Fruit fly (Drosophila melanogaster) whole organism, prepupa: ENCODE measurements around the gene lqf.

Experiments used
- CG11762 ChIP-seq: fragments of 200-800 bp; sonication (Bioruptor generic); optimal IDR thresholded peaks from 3 replicates; lab custom pipeline; 2016; ENCODE audit warnings: missing biosample characterization, missing genetic modification characterization; ENCODE audit not compliant: insufficient read depth
- CG11902 ChIP-seq: fragments of 200-800 bp; sonication (Bioruptor generic); optimal IDR thresholded peaks from 3 replicates; lab custom pipeline; 2016; ENCODE audit warnings: missing biosample characterization, missing genetic modification characterization
- CG31627 ChIP-seq: fragments of 200-800 bp; sonication (Bioruptor generic); optimal IDR thresholded peaks from 3 replicates; lab custom pipeline; 2016; ENCODE audit warnings: missing biosample characterization, missing genetic modification characterization
- CG6792 ChIP-seq: fragments of 200-800 bp; sonication (Bioruptor generic); optimal IDR thresholded peaks from 3 replicates; lab custom pipeline; 2016; ENCODE audit warnings: missing biosample characterization, missing genetic modification characterization
- Hr38 ChIP-seq: sonication (Bioruptor generic); optimal IDR thresholded peaks from 2 replicates; lab custom pipeline; 2016; ENCODE audit warnings: missing biosample characterization, missing genetic modification characterization
- Sox15 ChIP-seq: fragments of 200-800 bp; sonication (Bioruptor generic); optimal IDR thresholded peaks from 3 replicates; lab custom pipeline; 2016; ENCODE audit warnings: missing biosample characterization, missing genetic modification characterization
- dac ChIP-seq: fragments of 200-800 bp; sonication (Bioruptor generic); optimal IDR thresholded peaks from 2 replicates; lab custom pipeline; 2017; ENCODE audit warnings: missing biosample characterization, mild to moderate bottlenecking, missing genetic modification characterization
- eg ChIP-seq: fragments of 200-800 bp; sonication (Bioruptor generic); IDR thresholded peaks from 3 replicates; pipeline ENCODE4 v1.3.6; 2022; ENCODE audit warnings: missing biosample characterization, missing genetic modification characterization
- esn ChIP-seq: fragments of 200-800 bp; sonication (Bioruptor generic); optimal IDR thresholded peaks from 2 replicates; lab custom pipeline; 2016; ENCODE audit warnings: missing biosample characterization, mild to moderate bottlenecking, missing genetic modification characterization, moderate library complexity
- fd85E ChIP-seq: fragments of 200-800 bp; sonication (Bioruptor generic); optimal IDR thresholded peaks from 3 replicates; lab custom pipeline; 2016; ENCODE audit warnings: missing biosample characterization, missing genetic modification characterization

Gene lqf

DNA sequence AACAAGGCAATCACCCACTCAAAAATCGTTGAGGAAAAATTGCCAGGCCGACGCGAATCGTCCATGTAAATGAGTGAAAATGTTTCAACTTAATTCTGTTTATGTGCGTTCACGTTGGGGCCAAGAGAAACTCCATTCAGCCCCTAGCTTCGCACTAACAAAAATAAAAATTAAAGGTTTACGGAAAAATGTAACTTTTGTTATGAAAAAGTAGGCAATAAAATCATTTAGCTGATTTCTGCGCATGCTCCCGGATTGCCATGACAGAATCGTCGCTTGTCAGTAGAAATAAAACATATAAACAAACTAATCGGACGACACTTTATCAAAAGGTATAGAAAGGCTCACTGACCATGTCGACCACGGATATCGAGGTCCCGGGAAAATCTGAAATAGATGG lies 54.6 kb downstream of the lqf start, which contains the start of gene mmm:
mmm (plus strand) TSS at position 301 of the 400 bp plus-strand sequence.
- TF ChIP-seq CG31627 (GFP tag; lab: Kevin White, UChicago) (no peak), CG11902 (no peak), CG6792 (GFP tag; lab: Kevin White, UChicago) (no peak), esn (GFP tag; lab: Kevin White, UChicago) (no peak), Sox15 (no peak), fd85E (GFP tag; lab: Kevin White, UChicago) (no peak), Hr38 (GFP tag; lab: Kevin White, UChicago) (no peak), CG11762 (GFP tag; lab: Kevin White, UChicago) (no peak), eg (GFP tag; lab: Robert Waterston, UW) (no peak), dac (GFP tag; lab: Kevin White, UChicago) (no peak)
